Worm (Caenorhabditis elegans) whole organism, L2 larva: ENCODE measurements around the gene F58A3.4.

Source experiments
- lin-13 ChIP-seq: fragments of 150-350 bp; optimal IDR thresholded peaks from 2 replicates; lab custom pipeline; 2014; ENCODE audit warnings: missing biosample characterization, missing genetic modification reagents, missing genetic modification characterization
- nhr-21 ChIP-seq: fragments of 150-350 bp; optimal IDR thresholded peaks from 2 replicates; lab custom pipeline; 2014; ENCODE audit warnings: missing biosample characterization, missing genetic modification characterization

DNA sequence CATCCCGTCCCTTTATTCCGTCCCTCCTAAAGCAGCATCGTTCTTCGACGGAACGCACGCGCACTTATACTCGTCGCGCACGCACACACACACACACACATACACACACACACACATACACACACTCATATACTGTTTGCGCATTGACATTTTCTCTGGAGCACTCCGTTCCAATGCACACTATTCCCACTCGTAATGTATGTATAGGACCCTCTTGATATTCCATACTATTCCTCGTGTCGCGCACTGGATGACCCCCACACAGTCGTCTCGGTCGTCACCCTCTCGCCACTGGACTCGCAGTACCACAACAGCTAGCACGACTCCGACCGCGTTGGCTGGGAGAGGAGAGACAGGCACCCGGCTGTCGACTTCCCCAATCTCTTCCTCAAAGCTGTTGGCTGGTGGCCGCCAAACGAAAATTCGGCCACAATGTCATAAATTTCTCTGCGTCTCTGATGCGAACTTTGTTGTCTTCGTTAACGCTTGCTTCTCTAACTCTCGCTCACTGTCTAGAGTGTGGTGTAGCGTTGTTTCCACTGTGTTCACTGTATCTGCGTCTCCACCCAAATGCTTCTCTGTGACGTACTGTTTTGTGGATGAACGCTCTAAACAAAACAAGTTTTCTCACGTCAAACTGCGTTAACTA is 20.7 kb upstream of the F58A3.4 start:
- TF ChIP-seq lin-13 (peak; percentile 78), nhr-21 (tag; lab: Kevin White, UChicago) (peak; percentile 90)
